Worm (Caenorhabditis elegans): Measurements from ENCODE around the gene C04H5.1.

ce11 chrII:14496809-14497208, 37.3 kb upstream of the C04H5.1 start:
- TF ChIP-seq flt-1 (GFP tag; IDR thresholded peaks at IDR 0.05): peak; percentile 96
- peak; percentile 92 for TF ChIP-seq ztf-23 (GFP tag; IDR thresholded peaks at IDR 0.05)
- TF ChIP-seq klf-2 (GFP tag; conservative IDR thresholded peaks at IDR 0.05): peak; percentile 88
- TF ChIP-seq T22C8.4 (GFP tag; IDR thresholded peaks at IDR 0.05): peak; percentile 87
- TF ChIP-seq cog-1 (tag; optimal IDR thresholded peaks at IDR 0.05): peak; percentile 92
- TF ChIP-seq ztf-29 (GFP tag; IDR thresholded peaks at IDR 0.05): peak; percentile 90
- TF ChIP-seq ref-1 (GFP tag; conservative IDR thresholded peaks at IDR 0.05): peak; percentile 82
- peak; percentile 72 for TF ChIP-seq med-1 (GFP tag; optimal IDR thresholded peaks at IDR 0.05; ENCODE audit: insufficient read depth)
- peak; percentile 92 for TF ChIP-seq tab-1 (GFP tag; IDR thresholded peaks at IDR 0.05)

All from whole organism, midembryonic.